Worm (Caenorhabditis elegans) whole organism, midembryonic: ENCODE results near the gene nas-33.

Source experiments
- T22C8.4 ChIP-seq: fragments of 200-800 bp; sonication (Bioruptor generic); IDR thresholded peaks from 2 replicates; pipeline ENCODE4 v1.3.6; 2022; ENCODE audit warnings: missing genetic modification characterization, missing compliant biosample characterization
- cog-1 ChIP-seq: sonication (generic microtip); optimal IDR thresholded peaks from 2 replicates; lab custom pipeline; 2016; ENCODE audit warnings: missing genetic modification characterization, missing compliant biosample characterization
- flt-1 ChIP-seq: fragments of 200-800 bp; sonication (Bioruptor generic); IDR thresholded peaks from 2 replicates; pipeline ENCODE4 v1.3.6; 2022; ENCODE audit warnings: missing genetic modification characterization, missing compliant biosample characterization
- klf-2 ChIP-seq: fragments of 200-800 bp; sonication (Bioruptor generic); conservative IDR thresholded peaks from 2 replicates; pipeline ENCODE4 v1.3.6; 2022; ENCODE audit warnings: missing genetic modification reagents, missing genetic modification characterization, missing compliant biosample characterization
- med-1 ChIP-seq: sonication (generic microtip); optimal IDR thresholded peaks from 2 replicates; lab custom pipeline; 2017; ENCODE audit warnings: missing genetic modification characterization, mild to moderate bottlenecking, missing compliant biosample characterization, antibody characterized with exemption, missing genetic modification reagents; ENCODE audit not compliant: insufficient read depth
- tab-1 ChIP-seq: fragments of 200-800 bp; sonication (Bioruptor generic); IDR thresholded peaks from 2 replicates; pipeline ENCODE4 v1.3.6; 2022; ENCODE audit warnings: missing genetic modification characterization, missing compliant biosample characterization
- ztf-23 ChIP-seq: fragments of 200-800 bp; sonication (Bioruptor generic); IDR thresholded peaks from 2 replicates; pipeline ENCODE4 v1.3.6; 2022; ENCODE audit warnings: missing genetic modification reagents, missing genetic modification characterization, missing compliant biosample characterization
- ztf-29 ChIP-seq: fragments of 200-800 bp; sonication (Bioruptor generic); IDR thresholded peaks from 2 replicates; pipeline ENCODE4 v1.3.6; 2022; ENCODE audit warnings: missing genetic modification reagents, missing genetic modification characterization, missing compliant biosample characterization

DNA sequence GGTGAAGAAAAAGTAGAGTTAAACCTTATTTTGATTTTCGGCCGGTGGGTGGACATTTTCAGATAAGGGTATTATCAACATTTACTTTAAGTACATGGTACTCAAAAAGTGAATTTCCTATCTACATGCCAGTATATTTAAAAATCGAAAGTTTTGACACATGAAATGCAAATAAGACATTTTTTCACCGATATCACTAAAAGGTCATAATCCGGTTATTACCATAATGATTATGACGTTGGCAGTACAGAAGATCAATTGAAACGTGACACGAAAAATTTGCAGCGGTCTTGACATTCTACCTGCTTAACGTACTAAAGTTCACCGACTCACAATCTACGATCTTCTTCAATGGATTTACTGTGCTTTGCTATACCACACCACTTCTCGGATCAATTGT, 2.9 kb upstream of the nas-33 start:
- TF ChIP-seq cog-1: no peak
- no peak for TF ChIP-seq klf-2 (GFP tag; lab: Robert Waterston, UW)
- TF ChIP-seq flt-1 (GFP tag; lab: Robert Waterston, UW): no peak
- no peak for TF ChIP-seq tab-1 (GFP tag; lab: Robert Waterston, UW)
- TF ChIP-seq ztf-29 (GFP tag; lab: Robert Waterston, UW): no peak
- TF ChIP-seq ztf-23 (GFP tag; lab: Robert Waterston, UW): no peak
- no peak for TF ChIP-seq T22C8.4 (GFP tag; lab: Robert Waterston, UW)
- TF ChIP-seq med-1 (GFP tag; lab: Kevin White, UChicago): no peak
